Worm (Caenorhabditis elegans): Measurements from ENCODE around the gene fbxa-137.

- TF ChIP-seq pha-4 (tag; optimal IDR thresholded peaks at IDR 0.05) (no peak), elt-4 (tag; optimal IDR thresholded peaks at IDR 0.05) (no peak), pha-2 (tag; optimal IDR thresholded peaks at IDR 0.05) (no peak), unc-3 (GFP tag; conservative IDR thresholded peaks at IDR 0.05) (no peak), unc-3 (tag; optimal IDR thresholded peaks at IDR 0.05) (no peak), fax-1 (tag; optimal IDR thresholded peaks at IDR 0.05) (no peak), ama-1 (optimal IDR thresholded peaks at IDR 0.05) (no peak)
Observed at ce11 chrV:2290329-2290728, 11.7 kb downstream of the fbxa-137 start, which contains the start of gene nhr-225.

All from whole organism, late embryonic.